Worm (Caenorhabditis elegans) whole organism, L2 larva: ENCODE results near the gene T10B5.7.

Experiments
- R02D3.7 ChIP-seq: fragments of 150-350 bp; optimal IDR thresholded peaks from 2 replicates; lab custom pipeline; 2014; ENCODE audit warnings: missing biosample characterization, missing genetic modification characterization
- unc-62 ChIP-seq: fragments of 150-350 bp; optimal IDR thresholded peaks from 2 replicates; lab custom pipeline; 2014; ENCODE audit warnings: missing biosample characterization, missing genetic modification reagents, missing genetic modification characterization

DNA sequence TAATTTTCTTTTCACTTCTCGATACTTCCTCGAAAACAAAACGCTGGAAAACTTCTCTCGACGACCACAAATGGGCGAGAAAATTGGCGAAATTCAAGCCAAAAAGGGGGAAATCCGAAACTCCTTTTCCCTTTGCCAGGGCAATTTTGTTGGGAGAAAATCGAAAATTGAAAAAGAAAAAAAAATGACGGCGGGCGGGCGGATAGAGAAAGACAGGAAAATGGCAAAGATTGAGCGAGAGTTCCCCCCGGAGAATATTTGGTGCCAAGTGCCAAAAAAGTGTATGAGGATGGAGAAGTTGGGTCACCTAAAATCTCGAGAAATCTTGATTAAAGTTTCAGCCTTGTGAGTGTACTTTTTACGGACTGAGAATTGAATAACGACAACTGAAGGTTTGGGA lies 42.3 kb downstream of the T10B5.7 start:
- TF ChIP-seq unc-62: no peak
- no peak for TF ChIP-seq R02D3.7
